Worm (Caenorhabditis elegans): Measurements from ENCODE around the gene dre-1.

- TF ChIP-seq efl-1 (optimal IDR thresholded peaks at IDR 0.05): no peak
- peak in 1 of 2 experiments; percentile 59 for TF ChIP-seq efl-1 (GFP tag; optimal IDR thresholded peaks at IDR 0.05 in 1 of 2)
- TF ChIP-seq rnt-1 (tag; optimal IDR thresholded peaks at IDR 0.05): no peak
- TF ChIP-seq nhr-12 (tag; optimal IDR thresholded peaks at IDR 0.05): no peak
- TF ChIP-seq lir-3 (tag; optimal IDR thresholded peaks at IDR 0.05; ENCODE audit: poor library complexity): no peak
- TF ChIP-seq nhr-28 (tag; optimal IDR thresholded peaks at IDR 0.05): no peak
- no peak for TF ChIP-seq jun-1 (tag; optimal IDR thresholded peaks at IDR 0.05)
- no peak for TF ChIP-seq ces-1 (GFP tag; optimal IDR thresholded peaks at IDR 0.05)
- no peak for TF ChIP-seq fos-1 (tag; optimal IDR thresholded peaks at IDR 0.05)
These were observed 21.5 kb downstream of the dre-1 start, which contains the start of gene acs-1 for ce11 chrV:6524757-6525156.
